Worm (Caenorhabditis elegans): ENCODE results near the gene ing-3.

ce11 chrII:13847366-13847765 lies 28.5 kb upstream of the ing-3 start:
- TF ChIP-seq unc-39 (tag; optimal IDR thresholded peaks at IDR 0.05) (no peak), nhr-237 (tag; optimal IDR thresholded peaks at IDR 0.05) (no peak)

Data from whole organism, L3 larva.